Fruit fly (Drosophila melanogaster) whole organism, embryonic: Measurements from ENCODE around the gene alpha-Man-Ia.

ENCODE experiments used
- Adf1 ChIP-seq: fragments of 200-800 bp; sonication (Bioruptor generic); IDR thresholded peaks from 2 replicates; pipeline ENCODE4 v1.3.6; 2022; ENCODE audit warnings: missing biosample characterization, missing genetic modification characterization
- Antp ChIP-seq: fragments of 200-800 bp; sonication (Bioruptor generic); optimal IDR thresholded peaks from 3 replicates; lab custom pipeline; 2016; ENCODE audit warnings: missing biosample characterization, missing genetic modification characterization
- Bdp1 ChIP-seq: fragments of 200-800 bp; sonication (Bioruptor generic); optimal IDR thresholded peaks from 3 replicates; lab custom pipeline; 2016; ENCODE audit warnings: missing biosample characterization, missing genetic modification characterization
- CG10462 ChIP-seq: fragments of 200-800 bp; sonication (Bioruptor generic); optimal IDR thresholded peaks from 2 replicates; lab custom pipeline; 2016; ENCODE audit warnings: missing biosample characterization, missing genetic modification characterization
- CG11247 ChIP-seq: fragments of 200-800 bp; sonication (Bioruptor generic); IDR thresholded peaks from 2 replicates; pipeline ENCODE4 v1.3.6; 2022; ENCODE audit warnings: missing biosample characterization, missing genetic modification characterization
- CG11695 ChIP-seq: fragments of 200-800 bp; sonication (Bioruptor generic); IDR thresholded peaks from 3 replicates; pipeline ENCODE4 v1.3.6; 2022; ENCODE audit warnings: missing biosample characterization, missing genetic modification characterization
- CG12219 ChIP-seq: fragments of 200-800 bp; sonication (Bioruptor generic); optimal IDR thresholded peaks from 3 replicates; lab custom pipeline; 2018; ENCODE audit warnings: missing biosample characterization, mild to moderate bottlenecking, missing genetic modification characterization
- CG12299 ChIP-seq: fragments of 200-800 bp; sonication (Bioruptor generic); optimal IDR thresholded peaks from 2 replicates; lab custom pipeline; 2018; ENCODE audit warnings: missing biosample characterization, mild to moderate bottlenecking, missing genetic modification characterization
- CG12769 ChIP-seq: fragments of 200-800 bp; sonication (Bioruptor generic); optimal IDR thresholded peaks from 2 replicates; lab custom pipeline; 2019; ENCODE audit warnings: missing biosample characterization, mild to moderate bottlenecking, missing genetic modification characterization, moderate library complexity
- CG13424 ChIP-seq: fragments of 200-800 bp; sonication (Bioruptor generic); optimal IDR thresholded peaks from 2 replicates; lab custom pipeline; 2019; ENCODE audit warnings: missing biosample characterization, mild to moderate bottlenecking, missing genetic modification characterization, moderate library complexity
- CG13894 ChIP-seq: fragments of 200-800 bp; sonication (Bioruptor generic); optimal IDR thresholded peaks from 3 replicates; lab custom pipeline; 2018; ENCODE audit warnings: missing biosample characterization, mild to moderate bottlenecking, missing genetic modification characterization, moderate library complexity
- CG18599 ChIP-seq: fragments of 200-800 bp; sonication (Bioruptor generic); optimal IDR thresholded peaks from 3 replicates; lab custom pipeline; 2017; ENCODE audit warnings: missing biosample characterization, missing genetic modification characterization, mild to moderate bottlenecking, moderate library complexity, missing genetic modification reagents
- CG18619 ChIP-seq: fragments of 200-800 bp; sonication (Bioruptor generic); optimal IDR thresholded peaks from 3 replicates; lab custom pipeline; 2017; ENCODE audit warnings: missing biosample characterization, mild to moderate bottlenecking, missing genetic modification characterization
- CG18764 ChIP-seq: fragments of 200-800 bp; sonication (Bioruptor generic); optimal IDR thresholded peaks from 3 replicates; lab custom pipeline; 2016; ENCODE audit warnings: missing biosample characterization, missing genetic modification characterization
- CG2120 ChIP-seq: fragments of 200-800 bp; sonication (Bioruptor generic); optimal IDR thresholded peaks from 3 replicates; lab custom pipeline; 2016; ENCODE audit warnings: missing biosample characterization, missing genetic modification characterization
- CG3163 ChIP-seq: fragments of 200-800 bp; sonication (Bioruptor generic); optimal IDR thresholded peaks from 3 replicates; lab custom pipeline; 2016; ENCODE audit warnings: missing biosample characterization, missing genetic modification characterization
- CG4328 ChIP-seq: fragments of 200-800 bp; sonication (Bioruptor generic); optimal IDR thresholded peaks from 3 replicates; lab custom pipeline; 2017; ENCODE audit warnings: missing biosample characterization, missing genetic modification reagents, missing genetic modification characterization
- CG5245 ChIP-seq: fragments of 200-800 bp; sonication (Bioruptor generic); optimal IDR thresholded peaks from 3 replicates; lab custom pipeline; 2016; ENCODE audit warnings: missing biosample characterization, missing genetic modification characterization
- CG5953 ChIP-seq: fragments of 200-800 bp; sonication (Bioruptor generic); IDR thresholded peaks from 2 replicates; pipeline ENCODE4 v1.3.6; 2022; ENCODE audit warnings: missing biosample characterization, missing genetic modification characterization
- CG6654 ChIP-seq: fragments of 200-800 bp; sonication (Bioruptor generic); optimal IDR thresholded peaks from 2 replicates; lab custom pipeline; 2017; ENCODE audit warnings: missing biosample characterization, mild to moderate bottlenecking, missing genetic modification characterization
- CG7372 ChIP-seq: fragments of 200-800 bp; sonication (Bioruptor generic); IDR thresholded peaks from 2 replicates; pipeline ENCODE4 v1.3.6; 2022; ENCODE audit warnings: missing biosample characterization, missing genetic modification characterization
- CG7987 ChIP-seq: fragments of 200-800 bp; sonication (Bioruptor generic); optimal IDR thresholded peaks from 2 replicates; lab custom pipeline; 2018; ENCODE audit warnings: missing biosample characterization, mild to moderate bottlenecking, missing genetic modification characterization, moderate library complexity
- CG9437 ChIP-seq: fragments of 200-800 bp; sonication (Bioruptor generic); optimal IDR thresholded peaks from 2 replicates; lab custom pipeline; 2018; ENCODE audit warnings: missing biosample characterization, mild to moderate bottlenecking, missing genetic modification characterization
- CHES-1-like ChIP-seq: fragments of 200-800 bp; sonication (Bioruptor generic); optimal IDR thresholded peaks from 2 replicates; lab custom pipeline; 2016; ENCODE audit warnings: missing biosample characterization, missing genetic modification characterization
- Camta ChIP-seq: fragments of 200-800 bp; sonication (Bioruptor generic); optimal IDR thresholded peaks from 2 replicates; lab custom pipeline; 2016; ENCODE audit warnings: missing biosample characterization, missing genetic modification characterization
- Dad ChIP-seq: fragments of 200-800 bp; sonication (Bioruptor generic); optimal IDR thresholded peaks from 3 replicates; lab custom pipeline; 2016; ENCODE audit warnings: missing biosample characterization, missing genetic modification characterization
- Deaf1 ChIP-seq: fragments of 200-800 bp; optimal IDR thresholded peaks from 3 replicates; lab custom pipeline; 2019; ENCODE audit warnings: missing biosample characterization, mild to moderate bottlenecking, missing genetic modification characterization, moderate library complexity
- Hr3 ChIP-seq: fragments of 200-800 bp; sonication (Bioruptor generic); optimal IDR thresholded peaks from 3 replicates; lab custom pipeline; 2016; ENCODE audit warnings: missing biosample characterization, missing genetic modification characterization
- Side ChIP-seq: fragments of 200-800 bp; sonication (Bioruptor generic); optimal IDR thresholded peaks from 2 replicates; lab custom pipeline; 2016; ENCODE audit warnings: missing biosample characterization, missing genetic modification characterization
- abd-A ChIP-seq: fragments of 200-800 bp; sonication (Bioruptor generic); optimal IDR thresholded peaks from 3 replicates; lab custom pipeline; 2019; ENCODE audit warnings: missing biosample characterization, mild to moderate bottlenecking, missing genetic modification characterization, moderate library complexity
- ara ChIP-seq: fragments of 200-800 bp; sonication (Bioruptor generic); IDR thresholded peaks from 2 replicates; pipeline ENCODE4 v1.3.6; 2022; ENCODE audit warnings: missing biosample characterization, missing genetic modification characterization
- ato ChIP-seq: fragments of 200-800 bp; sonication (Bioruptor generic); IDR thresholded peaks from 2 replicates; pipeline ENCODE4 v1.3.6; 2022; ENCODE audit warnings: missing biosample characterization, missing genetic modification characterization; ENCODE audit not compliant: partially characterized antibody
- cg ChIP-seq: fragments of 200-800 bp; sonication (Bioruptor generic); optimal IDR thresholded peaks from 3 replicates; lab custom pipeline; 2019; ENCODE audit warnings: missing biosample characterization, mild to moderate bottlenecking, missing genetic modification characterization, moderate library complexity
- chinmo ChIP-seq: fragments of 200-800 bp; sonication (Bioruptor generic); IDR thresholded peaks from 4 replicates; pipeline ENCODE4 v1.3.6; 2022; ENCODE audit warnings: missing biosample characterization, missing genetic modification characterization; ENCODE audit not compliant: partially characterized antibody
- dan ChIP-seq: fragments of 200-800 bp; sonication (Bioruptor generic); IDR thresholded peaks from 2 replicates; pipeline ENCODE4 v1.3.6; 2022; ENCODE audit warnings: missing biosample characterization, missing genetic modification characterization
- dmrt11E ChIP-seq: fragments of 200-800 bp; sonication (Bioruptor generic); optimal IDR thresholded peaks from 3 replicates; lab custom pipeline; 2018; ENCODE audit warnings: missing biosample characterization, mild to moderate bottlenecking, missing genetic modification characterization, moderate library complexity
- gsb ChIP-seq: fragments of 200-800 bp; sonication (Bioruptor generic); IDR thresholded peaks from 2 replicates; pipeline ENCODE4 v1.3.6; 2022; ENCODE audit warnings: missing biosample characterization, missing genetic modification characterization
- lilli ChIP-seq: fragments of 200-800 bp; sonication (Bioruptor generic); optimal IDR thresholded peaks from 3 replicates; lab custom pipeline; 2016; ENCODE audit warnings: missing biosample characterization, missing genetic modification characterization
- mld ChIP-seq: fragments of 200-800 bp; sonication (Bioruptor generic); IDR thresholded peaks from 3 replicates; pipeline ENCODE4 v1.3.6; 2022; ENCODE audit warnings: missing biosample characterization, missing genetic modification characterization; ENCODE audit not compliant: partially characterized antibody
- so ChIP-seq: fragments of 200-800 bp; sonication (Bioruptor generic); IDR thresholded peaks from 3 replicates; pipeline ENCODE4 v1.3.6; 2022; ENCODE audit warnings: missing biosample characterization, missing genetic modification characterization
- ssp ChIP-seq: fragments of 200-800 bp; sonication (Bioruptor generic); IDR thresholded peaks from 2 replicates; pipeline ENCODE4 v1.3.6; 2022; ENCODE audit warnings: missing biosample characterization, missing genetic modification characterization
- stwl ChIP-seq: fragments of 200-800 bp; sonication (Bioruptor generic); optimal IDR thresholded peaks from 3 replicates; lab custom pipeline; 2018; ENCODE audit warnings: missing biosample characterization, mild to moderate bottlenecking, missing genetic modification characterization, moderate library complexity
- tll ChIP-seq, 2 experiments: fragments of 200-800 bp in 1 of 2; fragments of >200 bp in 1 of 2; sonication (Bioruptor generic) in 1 of 2; optimal IDR thresholded peaks; 2 replicates each; lab custom pipeline; 2017 to 2019; ENCODE audit warnings: missing biosample characterization in 2 of 2, missing genetic modification characterization in 2 of 2, mild to moderate bottlenecking in 1 of 2, moderate library complexity in 1 of 2
- vfl ChIP-seq: fragments of 200-800 bp; sonication (Bioruptor generic); optimal IDR thresholded peaks from 2 replicates; lab custom pipeline; 2016; ENCODE audit warnings: missing biosample characterization, missing genetic modification characterization
- zen ChIP-seq: fragments of 200-800 bp; sonication (Bioruptor generic); optimal IDR thresholded peaks from 3 replicates; lab custom pipeline; 2018; ENCODE audit warnings: missing biosample characterization, mild to moderate bottlenecking, missing genetic modification characterization, moderate library complexity
- zfh2 ChIP-seq: fragments of 200-800 bp; sonication (Bioruptor generic); optimal IDR thresholded peaks from 2 replicates; lab custom pipeline; 2016; ENCODE audit warnings: missing biosample characterization, missing genetic modification characterization

alpha-Man-Ia gene

dm6 chrX:10318962-10319571 lies 6.7 kb downstream of the alpha-Man-Ia start (continued):
- TF ChIP-seq CG18599 (GFP tag; lab: Kevin White, UChicago) (peak; percentile 21), CG18619 (no peak)

- TF ChIP-seq CHES-1-like: no peak
- TF ChIP-seq mld: no peak
- peak; percentile 60 for TF ChIP-seq CG13894 (tag; lab: Kevin White, UChicago)
- no peak for TF ChIP-seq Hr3
- TF ChIP-seq Side: no peak
- no peak for TF ChIP-seq CG18764 (GFP tag; lab: Kevin White, UChicago)
- TF ChIP-seq Bdp1 (GFP tag; lab: Kevin White, UChicago): no peak
- TF ChIP-seq CG7372: peak; percentile 55
- no peak for TF ChIP-seq CG2120
- TF ChIP-seq CG10462: no peak
- TF ChIP-seq CG13424: no peak
- no peak for TF ChIP-seq Camta (GFP tag; lab: Kevin White, UChicago)
- TF ChIP-seq zfh2 (GFP tag; lab: Kevin White, UChicago): no peak
- no peak for TF ChIP-seq dmrt11E (tag; lab: Kevin White, UChicago)
- TF ChIP-seq CG9437 (GFP tag; lab: Kevin White, UChicago): peak; percentile 41
- TF ChIP-seq ssp (GFP tag; lab: Robert Waterston, UW): no peak
- TF ChIP-seq CG11247: no peak
- no peak for TF ChIP-seq Antp (GFP tag; lab: Kevin White, UChicago)
- no peak for TF ChIP-seq CG4328 (GFP tag; lab: Kevin White, UChicago)
- TF ChIP-seq stwl: no peak
- no peak for TF ChIP-seq dan (GFP tag; lab: Robert Waterston, UW)
- TF ChIP-seq zen (tag; lab: Kevin White, UChicago): no peak
- TF ChIP-seq abd-A (tag; lab: Kevin White, UChicago): peak; percentile 9
- TF ChIP-seq lilli (GFP tag; lab: Kevin White, UChicago): peak; percentile 8
- TF ChIP-seq CG12219 (GFP tag; lab: Kevin White, UChicago): no peak
- no peak for TF ChIP-seq tll (GFP tag; optimal IDR thresholded peaks at IDR 0.05; lab: Kevin White, UChicago)
- TF ChIP-seq CG3163: no peak
- no peak for TF ChIP-seq chinmo
- no peak for TF ChIP-seq ato
- TF ChIP-seq CG11695: no peak
- TF ChIP-seq CG7987 (GFP tag; lab: Kevin White, UChicago): no peak
- TF ChIP-seq Adf1: peak; percentile 69; the same call in 1 of the 2 replicates
- TF ChIP-seq CG5953 (GFP tag; lab: Robert Waterston, UW): no peak
- TF ChIP-seq ara (GFP tag; lab: Robert Waterston, UW): 0 out of 2 replicates have a peak, but pooled peaks have one; percentile 15
- no peak for TF ChIP-seq CG12299 (tag; lab: Kevin White, UChicago)
- TF ChIP-seq gsb (GFP tag; lab: Robert Waterston, UW): no peak
- no peak for TF ChIP-seq CG5245 (GFP tag; lab: Kevin White, UChicago)
- TF ChIP-seq Dad (GFP tag; lab: Kevin White, UChicago): no peak
- TF ChIP-seq vfl: no peak
- peak; percentile 70 for TF ChIP-seq CG12769
- no peak for TF ChIP-seq cg (GFP tag; lab: Kevin White, UChicago)
- TF ChIP-seq CG6654 (GFP tag; lab: Kevin White, UChicago): no peak
- peak; percentile 96 for TF ChIP-seq Deaf1
- TF ChIP-seq so (GFP tag; lab: Robert Waterston, UW): peak; percentile 51; the same call in 1 of the 3 replicates
- TF ChIP-seq, all 482 proteins: peak for 10
These were observed 7.3 kb downstream of the alpha-Man-Ia start for dm6 chrX:10318416-10318961.
